Worm (Caenorhabditis elegans) whole organism, L3 larva: ENCODE results near the gene sto-5.

ENCODE experiments used
- egl-27 ChIP-seq: sonication (generic microtip); optimal IDR thresholded peaks from 4 replicates; lab custom pipeline; 2017; ENCODE audit warnings: missing biosample characterization, missing genetic modification reagents, missing genetic modification characterization
- fos-1 ChIP-seq: fragments of 150-350 bp; optimal IDR thresholded peaks from 2 replicates; lab custom pipeline; 2014; ENCODE audit warnings: missing biosample characterization, missing genetic modification characterization
- jun-1 ChIP-seq: fragments of 150-350 bp; optimal IDR thresholded peaks from 2 replicates; lab custom pipeline; 2014; ENCODE audit warnings: missing biosample characterization, missing genetic modification reagents, missing genetic modification characterization
- lin-15B ChIP-seq: fragments of 150-350 bp; optimal IDR thresholded peaks from 2 replicates; lab custom pipeline; 2014; ENCODE audit warnings: missing biosample characterization, missing genetic modification characterization
- nhr-76 ChIP-seq: fragments of 150-350 bp; sonication (generic microtip); optimal IDR thresholded peaks from 5 replicates; lab custom pipeline; 2014; ENCODE audit warnings: missing biosample characterization, missing genetic modification characterization

DNA sequence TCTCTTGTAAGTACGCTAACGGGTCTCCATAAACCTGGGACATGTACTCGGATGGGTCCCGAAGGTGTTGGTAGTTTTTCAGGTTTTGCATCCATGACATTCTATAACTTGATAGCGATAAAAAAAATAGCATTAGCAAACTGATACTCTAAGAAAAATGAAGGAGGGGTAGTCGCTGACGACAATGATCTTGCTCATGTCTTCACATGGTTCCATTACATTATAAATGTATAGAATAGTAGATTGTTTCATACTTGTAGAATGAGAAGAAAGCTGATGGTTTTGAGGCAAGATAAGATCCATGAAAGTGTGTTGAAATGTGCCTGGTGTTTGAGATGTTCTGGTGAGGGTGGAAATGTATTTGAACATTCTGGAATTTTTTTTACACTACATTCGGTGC lies 18.2 kb downstream of the sto-5 start, which contains the start of gene mec-4:
- TF ChIP-seq fos-1 (tag; lab: Kevin White, UChicago) (no peak), jun-1 (tag; lab: Kevin White, UChicago) (no peak), lin-15B (tag; lab: Kevin White, UChicago) (no peak), egl-27 (tag; lab: Kevin White, UChicago) (no peak), nhr-76 (tag; lab: Kevin White, UChicago) (no peak)
